Worm (Caenorhabditis elegans) whole organism, L4/young adult: ENCODE measurements around the gene Y49G5A.1.

Source experiments
- dao-5 ChIP-seq: sonication (generic microtip); optimal IDR thresholded peaks from 2 replicates; lab custom pipeline; 2016; ENCODE audit warnings: missing genotype, missing genetic modification characterization, moderate library complexity, missing compliant biosample characterization
- him-1 ChIP-seq: sonication (generic microtip); optimal IDR thresholded peaks from 2 replicates; lab custom pipeline; 2016; ENCODE audit warnings: missing genotype, missing genetic modification reagents, missing genetic modification characterization, missing compliant biosample characterization

DNA sequence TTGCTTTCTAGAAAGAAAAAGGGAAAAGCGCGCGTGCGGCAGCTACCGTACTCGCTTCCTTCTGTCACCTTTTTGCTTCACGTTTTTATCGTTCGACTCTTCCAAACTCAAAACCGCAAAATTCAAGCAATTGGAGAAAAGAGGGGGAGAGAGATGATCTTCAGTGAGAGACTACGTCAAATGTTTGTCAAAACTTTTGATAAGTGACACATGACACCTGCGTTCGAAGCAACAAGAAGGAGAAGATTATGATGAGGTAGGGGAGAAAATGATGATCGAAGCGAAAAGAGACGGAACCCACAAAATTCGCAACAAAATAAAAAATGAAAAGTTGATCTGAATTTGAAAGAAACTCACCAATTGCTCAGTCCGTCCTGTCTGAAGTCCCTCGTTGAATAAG lies 31.2 kb upstream of the Y49G5A.1 start:
- TF ChIP-seq him-1 (tag; lab: Kevin White, UChicago): no peak
- TF ChIP-seq dao-5 (tag; lab: Kevin White, UChicago): no peak
